Fruit fly (Drosophila melanogaster): ENCODE data around the gene CG5151.
A peak's percentile ranks its signal among the peaks of the same experiment; 100 is the strongest.

CG5151 gene

dm6 chr3L:16161847-16162556 lies 2.5 kb downstream of the CG5151 start (continued):
- TF ChIP-seq Hmx (GFP tag; optimal IDR thresholded peaks at IDR 0.05): peak; percentile 8
- TF ChIP-seq CG11085 (GFP tag; IDR thresholded peaks at IDR 0.05): no peak
- TF ChIP-seq CG34224 (GFP tag; IDR thresholded peaks at IDR 0.05; ENCODE audit: partially characterized antibody): no peak
- peak; percentile 48 for TF ChIP-seq Atf-2 (GFP tag; optimal IDR thresholded peaks at IDR 0.05)
- TF ChIP-seq luna (GFP tag; optimal IDR thresholded peaks at IDR 0.05): no peak
- TF ChIP-seq CG13894 (tag; optimal IDR thresholded peaks at IDR 0.05): peak; percentile 78
- peak; percentile 33; the same call in 1 of the 3 replicates for TF ChIP-seq Mrtf (GFP tag; IDR thresholded peaks at IDR 0.05)
- TF ChIP-seq HLH3B (GFP tag; IDR thresholded peaks at IDR 0.05): peak; percentile 66
- TF ChIP-seq bcd (GFP tag; optimal IDR thresholded peaks at IDR 0.05): peak; percentile 63
- peak; percentile 51 for TF ChIP-seq CG1233 (GFP tag; optimal IDR thresholded peaks at IDR 0.05)
- TF ChIP-seq CG14965 (GFP tag; optimal IDR thresholded peaks at IDR 0.05; ENCODE audit: borderline replicate concordance): no peak
- no peak for TF ChIP-seq Ets97D (GFP tag; optimal IDR thresholded peaks at IDR 0.05)
- TF ChIP-seq CG12155 (GFP tag; optimal IDR thresholded peaks at IDR 0.05): peak; percentile 64
- TF ChIP-seq tup (GFP tag; optimal IDR thresholded peaks at IDR 0.05): no peak
- peak; percentile 62; the same call in 2 of the 3 replicates for TF ChIP-seq Dbx (GFP tag; IDR thresholded peaks at IDR 0.05)
- no peak for TF ChIP-seq hth (optimal IDR thresholded peaks at IDR 0.05)
- peak; percentile 60 for TF ChIP-seq CG5245 (GFP tag; optimal IDR thresholded peaks at IDR 0.05)
- peak; percentile 38 for TF ChIP-seq cato (GFP tag; optimal IDR thresholded peaks at IDR 0.05; ENCODE audit: borderline replicate concordance)
- TF ChIP-seq kay (GFP tag; optimal IDR thresholded peaks at IDR 0.05): no peak
- no peak for TF ChIP-seq CTCF (GFP tag; optimal IDR thresholded peaks at IDR 0.05)
- TF ChIP-seq CG8281 (tag; optimal IDR thresholded peaks at IDR 0.05): peak; percentile 29
- TF ChIP-seq Dip3 (GFP tag; optimal IDR thresholded peaks at IDR 0.05): peak; percentile 74
- TF ChIP-seq Trl (optimal IDR thresholded peaks at IDR 0.05): peak; percentile 57 to 87
- TF ChIP-seq Trl (GFP tag; optimal IDR thresholded peaks at IDR 0.05): peak; percentile 37
- no peak for TF ChIP-seq slou (GFP tag; optimal IDR thresholded peaks at IDR 0.05)
- peak; percentile 70 for TF ChIP-seq CG9817 (tag; optimal IDR thresholded peaks at IDR 0.05)
- TF ChIP-seq dm (GFP tag; optimal IDR thresholded peaks at IDR 0.05): peak; percentile 1
- TF ChIP-seq CG14667 (GFP tag; IDR thresholded peaks at IDR 0.05): no peak
- TF ChIP-seq CG18476 (GFP tag; optimal IDR thresholded peaks at IDR 0.05): peak; percentile 48
- peak; percentile 5 for TF ChIP-seq nom (GFP tag; optimal IDR thresholded peaks at IDR 0.05)
- peak; percentile 89 for TF ChIP-seq sqz (GFP tag; optimal IDR thresholded peaks at IDR 0.05)
- peak; percentile 74 for TF ChIP-seq HLH54F (GFP tag; optimal IDR thresholded peaks at IDR 0.05)
- TF ChIP-seq trh (GFP tag; optimal IDR thresholded peaks at IDR 0.05): no peak
- no peak for TF ChIP-seq Tbp (GFP tag; optimal IDR thresholded peaks at IDR 0.05)
- peak; percentile 55 for TF ChIP-seq Asciz (GFP tag; optimal IDR thresholded peaks at IDR 0.05)
- TF ChIP-seq wor (GFP tag; IDR thresholded peaks at IDR 0.05): no peak
- TF ChIP-seq grn (GFP tag; optimal IDR thresholded peaks at IDR 0.05): no peak
- TF ChIP-seq HLHmδ (GFP tag; optimal IDR thresholded peaks at IDR 0.05): no peak
- TF ChIP-seq org-1 (GFP tag; optimal IDR thresholded peaks at IDR 0.05): peak; percentile 57
- TF ChIP-seq Fer2 (tag; optimal IDR thresholded peaks at IDR 0.05): peak; percentile 63
- no peak for TF ChIP-seq dan (GFP tag; IDR thresholded peaks at IDR 0.05)
- TF ChIP-seq pho (GFP tag; optimal IDR thresholded peaks at IDR 0.05): peak; percentile 66
- peak; percentile 62 for TF ChIP-seq Chrac-16 (GFP tag; optimal IDR thresholded peaks at IDR 0.05)
- TF ChIP-seq vvl (GFP tag; IDR thresholded peaks at IDR 0.05): peak; percentile 44
- TF ChIP-seq ap (GFP tag; IDR thresholded peaks at IDR 0.05): no peak; the same call in 1 of the 2 replicates
- peak; percentile 87 for TF ChIP-seq CG3281 (GFP tag; optimal IDR thresholded peaks at IDR 0.05)
- TF ChIP-seq Dip2 (GFP tag; IDR thresholded peaks at IDR 0.05): no peak
- no peak for TF ChIP-seq CG8765 (GFP tag; IDR thresholded peaks at IDR 0.05)
- peak; percentile 69 for TF ChIP-seq CG9727 (GFP tag; optimal IDR thresholded peaks at IDR 0.05)
- no peak for TF ChIP-seq CG4617 (GFP tag; optimal IDR thresholded peaks at IDR 0.05; ENCODE audit: borderline replicate concordance)
- TF ChIP-seq dmrt99B (tag; optimal IDR thresholded peaks at IDR 0.05): peak; percentile 85
- TF ChIP-seq Drgx (GFP tag; IDR thresholded peaks at IDR 0.05): peak; percentile 69
